Worm (Caenorhabditis elegans) whole organism, late embryonic: ENCODE data around the gene rpi-2.

ENCODE experiments used
- C08G9.2 ChIP-seq: sonication (generic microtip); optimal IDR thresholded peaks from 2 replicates; lab custom pipeline; 2016; ENCODE audit warnings: mild to moderate bottlenecking, missing genetic modification characterization, moderate library complexity, missing compliant biosample characterization
- F13H6.1 ChIP-seq: sonication (generic microtip); optimal IDR thresholded peaks from 2 replicates; lab custom pipeline; 2016; ENCODE audit warnings: missing genetic modification characterization, missing compliant biosample characterization
- T23F11.4 ChIP-seq: fragments of 200-800 bp; sonication (Bioruptor generic); optimal IDR thresholded peaks from 2 replicates; lab custom pipeline; 2018; ENCODE audit warnings: mild to moderate bottlenecking, missing genetic modification characterization, missing compliant biosample characterization
- Y22D7AL.16 ChIP-seq: sonication (generic microtip); optimal IDR thresholded peaks from 2 replicates; lab custom pipeline; 2016; ENCODE audit warnings: missing genetic modification characterization, missing compliant biosample characterization
- ahr-1 ChIP-seq: sonication (generic microtip); optimal IDR thresholded peaks from 2 replicates; lab custom pipeline; 2016; ENCODE audit warnings: missing genetic modification characterization, missing compliant biosample characterization
- ama-1 ChIP-seq: fragments of 150-350 bp; optimal IDR thresholded peaks from 2 replicates; lab custom pipeline; 2014
- ceh-14 ChIP-seq: sonication (generic microtip); optimal IDR thresholded peaks from 2 replicates; lab custom pipeline; 2016; ENCODE audit warnings: missing genotype, missing genetic modification characterization, missing compliant biosample characterization
- ceh-18 ChIP-seq: sonication (generic microtip); optimal IDR thresholded peaks from 2 replicates; lab custom pipeline; 2016; ENCODE audit warnings: missing genetic modification characterization, missing compliant biosample characterization
- ceh-30 ChIP-seq: fragments of 150-350 bp; optimal IDR thresholded peaks from 2 replicates; lab custom pipeline; 2014; ENCODE audit warnings: missing biosample characterization, missing genetic modification characterization
- ceh-31 ChIP-seq: sonication (generic microtip); optimal IDR thresholded peaks from 2 replicates; lab custom pipeline; 2016; ENCODE audit warnings: missing genetic modification characterization, missing compliant biosample characterization
- ceh-34 ChIP-seq: sonication (generic microtip); optimal IDR thresholded peaks from 2 replicates; lab custom pipeline; 2016; ENCODE audit warnings: mild to moderate bottlenecking, missing genetic modification characterization, missing compliant biosample characterization
- ceh-48 ChIP-seq: sonication (generic microtip); optimal IDR thresholded peaks from 2 replicates; lab custom pipeline; 2016; ENCODE audit warnings: missing genetic modification characterization, inconsistent platforms, missing compliant biosample characterization
- ceh-6 ChIP-seq: fragments of 200-800 bp; sonication (Bioruptor generic); optimal IDR thresholded peaks from 2 replicates; lab custom pipeline; 2018; ENCODE audit warnings: mild to moderate bottlenecking, missing genetic modification characterization, missing compliant biosample characterization
- che-1 ChIP-seq: sonication (generic microtip); optimal IDR thresholded peaks from 2 replicates; lab custom pipeline; 2016; ENCODE audit warnings: mild to moderate bottlenecking, missing genetic modification characterization, missing compliant biosample characterization
- elt-2 ChIP-seq: sonication (generic microtip); optimal IDR thresholded peaks from 2 replicates; lab custom pipeline; 2016; ENCODE audit warnings: missing genetic modification reagents, missing genetic modification characterization, missing compliant biosample characterization
- elt-4 ChIP-seq: sonication (generic microtip); optimal IDR thresholded peaks from 2 replicates; lab custom pipeline; 2016; ENCODE audit warnings: missing genetic modification characterization, missing compliant biosample characterization
- fkh-10 ChIP-seq: fragments of 150-350 bp; optimal IDR thresholded peaks from 2 replicates; lab custom pipeline; 2014; ENCODE audit warnings: missing biosample characterization, missing genetic modification reagents, missing genetic modification characterization
- gmeb-2 ChIP-seq: sonication (generic microtip); optimal IDR thresholded peaks from 2 replicates; lab custom pipeline; 2016; ENCODE audit warnings: missing genetic modification characterization, inconsistent platforms, missing compliant biosample characterization
- madf-2 ChIP-seq: sonication (generic microtip); optimal IDR thresholded peaks from 2 replicates; lab custom pipeline; 2017; ENCODE audit warnings: missing genetic modification characterization, missing compliant biosample characterization
- nfya-1 ChIP-seq: sonication (generic microtip); optimal IDR thresholded peaks from 2 replicates; lab custom pipeline; 2017; ENCODE audit warnings: missing genetic modification characterization, mild to moderate bottlenecking, missing compliant biosample characterization, antibody characterized with exemption, moderate library complexity
- nhr-11 ChIP-seq: fragments of 150-350 bp; optimal IDR thresholded peaks from 2 replicates; lab custom pipeline; 2014; ENCODE audit warnings: missing biosample characterization, missing genetic modification characterization
- nhr-232 ChIP-seq: sonication (generic microtip); optimal IDR thresholded peaks from 2 replicates; lab custom pipeline; 2016; ENCODE audit warnings: missing genetic modification characterization, missing compliant biosample characterization
- pat-9 ChIP-seq: fragments of 200-800 bp; sonication (Bioruptor generic); optimal IDR thresholded peaks from 2 replicates; lab custom pipeline; 2018; ENCODE audit warnings: mild to moderate bottlenecking, missing genetic modification characterization, moderate library complexity, missing compliant biosample characterization
- pax-1 ChIP-seq: fragments of 150-350 bp; optimal IDR thresholded peaks from 2 replicates; lab custom pipeline; 2014; ENCODE audit warnings: missing biosample characterization, missing genetic modification characterization
- pqm-1 ChIP-seq: sonication (generic microtip); optimal IDR thresholded peaks from 2 replicates; lab custom pipeline; 2016; ENCODE audit warnings: missing genetic modification characterization, missing compliant biosample characterization
- pros-1 ChIP-seq: fragments of 150-350 bp; optimal IDR thresholded peaks from 2 replicates; lab custom pipeline; 2014; ENCODE audit warnings: missing biosample characterization, missing genetic modification reagents, missing genetic modification characterization
- ref-2 ChIP-seq: sonication (generic microtip); optimal IDR thresholded peaks from 2 replicates; lab custom pipeline; 2016; ENCODE audit warnings: missing genetic modification characterization, missing compliant biosample characterization
- sdc-2 ChIP-seq: sonication (generic microtip); optimal IDR thresholded peaks from 2 replicates; lab custom pipeline; 2016; ENCODE audit warnings: missing genotype, missing genetic modification characterization, missing compliant biosample characterization
- sox-2 ChIP-seq: fragments of 200-800 bp; sonication (Bioruptor generic); IDR thresholded peaks from 2 replicates; pipeline ENCODE4 v1.3.6; 2022; ENCODE audit warnings: missing genetic modification reagents, missing genetic modification characterization, missing compliant biosample characterization
- syd-9 ChIP-seq: sonication (generic microtip); optimal IDR thresholded peaks from 2 replicates; lab custom pipeline; 2016; ENCODE audit warnings: mild to moderate bottlenecking, missing genetic modification characterization, moderate library complexity, missing compliant biosample characterization
- tbx-2 ChIP-seq: sonication (generic microtip); optimal IDR thresholded peaks from 2 replicates; lab custom pipeline; 2016; ENCODE audit warnings: missing genetic modification characterization, missing compliant biosample characterization
- tbx-7 ChIP-seq: sonication (generic microtip); optimal IDR thresholded peaks from 2 replicates; lab custom pipeline; 2016; ENCODE audit warnings: missing genotype, missing genetic modification characterization, missing compliant biosample characterization
- unc-3 ChIP-seq, 2 experiments: fragments of 200-800 bp in 1 of 2; sonication (Bioruptor generic) in 1 of 2; sonication (generic microtip) in 1 of 2; conservative IDR thresholded peaks in 1 of 2; optimal IDR thresholded peaks in 1 of 2; 2 replicates each; pipeline versions ENCODE4 v1.3.6 to Lab custom; 2016 to 2022; ENCODE audit warnings: missing compliant biosample characterization in 2 of 2, missing genetic modification characterization in 2 of 2, missing genetic modification reagents in 1 of 2
- unc-42 ChIP-seq: sonication (generic microtip); optimal IDR thresholded peaks from 2 replicates; lab custom pipeline; 2016; ENCODE audit warnings: missing genotype, missing genetic modification characterization, missing compliant biosample characterization
- unc-55 ChIP-seq: sonication (generic microtip); optimal IDR thresholded peaks from 2 replicates; lab custom pipeline; 2017; ENCODE audit warnings: missing biosample characterization, missing genetic modification reagents, missing genetic modification characterization
- unc-86 ChIP-seq: sonication (generic microtip); optimal IDR thresholded peaks from 2 replicates; lab custom pipeline; 2016; ENCODE audit warnings: missing genetic modification characterization, missing compliant biosample characterization
- zip-5 ChIP-seq: sonication (generic microtip); optimal IDR thresholded peaks from 2 replicates; lab custom pipeline; 2016; ENCODE audit warnings: missing genetic modification characterization, missing compliant biosample characterization

Gene rpi-2

DNA sequence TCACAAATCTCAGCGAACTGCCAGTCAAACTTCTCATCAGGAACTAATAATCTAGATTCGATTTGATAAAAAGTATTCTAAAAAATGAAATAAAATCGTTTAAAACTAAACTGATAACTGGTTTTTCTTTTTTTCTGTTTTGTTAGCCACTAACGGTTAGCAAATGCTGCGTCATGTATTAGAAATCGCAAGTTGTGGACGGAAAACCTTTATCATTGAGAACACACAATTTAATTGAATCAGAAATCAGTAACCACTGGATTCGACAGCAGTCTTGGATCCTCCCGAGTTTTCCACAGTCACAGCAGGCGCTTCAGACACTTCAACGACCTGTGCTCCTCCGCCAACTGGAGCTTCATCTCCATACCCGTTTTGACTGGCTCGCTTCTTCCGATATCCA is 11.9 kb downstream of the rpi-2 start:
- TF ChIP-seq zip-5 (tag; lab: Kevin White, UChicago) (no peak), madf-2 (tag; lab: Kevin White, UChicago) (no peak), ceh-34 (tag; lab: Kevin White, UChicago) (no peak), pros-1 (tag; lab: Kevin White, UChicago) (no peak), pat-9 (tag; lab: Kevin White, UChicago) (no peak), fkh-10 (GFP tag; lab: Kevin White, UChicago) (no peak), nhr-232 (tag; lab: Kevin White, UChicago) (no peak), tbx-7 (tag; lab: Kevin White, UChicago) (no peak), syd-9 (tag; lab: Kevin White, UChicago) (no peak), T23F11.4 (GFP tag; lab: Kevin White, UChicago) (no peak), unc-55 (no peak), ahr-1 (tag; lab: Kevin White, UChicago) (no peak), ceh-30 (tag; lab: Kevin White, UChicago) (no peak), Y22D7AL.16 (tag; lab: Kevin White, UChicago) (no peak), sox-2 (GFP tag; lab: Robert Waterston, UW) (no peak), tbx-2 (tag; lab: Kevin White, UChicago) (no peak), C08G9.2 (tag; lab: Kevin White, UChicago) (no peak), unc-86 (tag; lab: Kevin White, UChicago) (no peak), ama-1 (no peak), pax-1 (tag; lab: Kevin White, UChicago) (no peak)

- no peak for TF ChIP-seq tbx-2 (tag; lab: Kevin White, UChicago)
- TF ChIP-seq elt-4 (tag; lab: Kevin White, UChicago): no peak
- no peak for TF ChIP-seq unc-55
- no peak for TF ChIP-seq syd-9 (tag; lab: Kevin White, UChicago)
- TF ChIP-seq ref-2 (tag; lab: Kevin White, UChicago): no peak
- TF ChIP-seq F13H6.1: no peak
- no peak for TF ChIP-seq che-1 (tag; lab: Kevin White, UChicago)
Measured at ce11 chrIV:1724283-1724682, 13.2 kb downstream of the rpi-2 start, which contains the start of gene epic-3. Gene epic-3, minus strand, starts transcription at chrIV:1724383.

- no peak for TF ChIP-seq C08G9.2 (tag; lab: Kevin White, UChicago)
- no peak for TF ChIP-seq ceh-14 (tag; lab: Kevin White, UChicago)
- TF ChIP-seq T23F11.4 (GFP tag; lab: Kevin White, UChicago): no peak
- no peak for TF ChIP-seq ama-1
- no peak for TF ChIP-seq unc-3 (GFP tag; conservative IDR thresholded peaks at IDR 0.05; lab: Robert Waterston, UW)
- TF ChIP-seq unc-3 (tag; optimal IDR thresholded peaks at IDR 0.05; lab: Kevin White, UChicago): no peak
- TF ChIP-seq ceh-48 (tag; lab: Kevin White, UChicago): no peak
- TF ChIP-seq ceh-6 (GFP tag; lab: Kevin White, UChicago): no peak
- TF ChIP-seq nhr-11 (tag; lab: Kevin White, UChicago): no peak
- TF ChIP-seq zip-5 (tag; lab: Kevin White, UChicago): no peak
Measured at ce11 chrIV:1725888-1726287, 14.8 kb downstream of the rpi-2 start, which contains the start of gene K08D12.8. Gene K08D12.8, plus strand, starts transcription at chrIV:1726188.

DNA sequence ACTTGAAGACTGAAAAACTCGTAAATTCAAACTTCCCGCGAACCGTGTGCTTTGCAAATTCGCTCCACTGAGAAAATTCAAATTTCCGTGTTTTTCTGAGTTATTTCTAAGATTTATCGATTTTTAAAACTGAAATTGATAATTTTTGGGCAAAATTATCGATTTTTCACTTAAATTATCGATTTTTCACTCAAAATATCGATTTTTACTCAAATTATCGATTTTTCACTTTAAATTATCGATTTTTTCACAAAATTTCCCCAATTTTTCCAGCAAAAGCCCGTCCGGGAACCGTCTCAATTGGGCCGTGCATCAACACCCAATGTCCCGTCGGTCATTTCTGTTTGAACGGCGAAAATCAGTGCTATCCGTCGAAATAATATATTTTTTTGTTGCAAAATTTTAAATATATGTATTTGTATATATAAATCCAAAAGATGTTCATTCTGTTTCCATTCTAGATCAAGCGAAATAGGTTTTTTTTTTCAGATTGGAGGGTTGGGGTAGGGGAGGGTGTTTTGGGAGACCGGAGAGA is 16.5 kb downstream of the rpi-2 start:
- TF ChIP-seq ceh-48 (tag; lab: Kevin White, UChicago) (peak; percentile 76), fkh-10 (GFP tag; lab: Kevin White, UChicago) (no peak)

DNA sequence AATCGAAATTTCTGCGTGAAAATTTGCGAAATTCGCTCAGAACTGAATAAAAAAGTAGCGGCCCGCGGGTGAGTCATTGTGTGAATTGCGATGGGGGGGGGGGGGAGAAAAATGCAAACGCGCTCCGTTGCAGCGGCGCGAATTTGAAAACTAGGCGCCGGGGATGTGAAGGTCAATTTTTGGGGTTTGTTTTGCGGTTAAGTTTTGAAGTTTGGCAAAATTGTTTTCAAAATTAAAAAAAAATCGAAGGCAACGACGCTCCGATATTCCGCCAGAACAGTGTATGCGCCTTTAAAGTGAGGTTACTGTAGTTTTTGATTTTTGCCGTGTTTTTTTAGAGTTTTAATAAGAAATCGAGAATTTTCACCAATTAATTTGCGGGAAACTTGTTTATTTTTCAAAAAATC is 27.3 kb downstream of the rpi-2 start:
- TF ChIP-seq ceh-31 (tag; lab: Kevin White, UChicago) (peak; percentile 38), tbx-2 (tag; lab: Kevin White, UChicago) (peak; percentile 21), elt-2 (tag; lab: Kevin White, UChicago) (peak; percentile 7), ceh-6 (GFP tag; lab: Kevin White, UChicago) (no peak), che-1 (tag; lab: Kevin White, UChicago) (peak; percentile 38), madf-2 (tag; lab: Kevin White, UChicago) (peak; percentile 5), nfya-1 (peak; percentile 9), unc-42 (tag; lab: Kevin White, UChicago) (peak; percentile 10), ceh-14 (tag; lab: Kevin White, UChicago) (no peak), sdc-2 (tag; lab: Kevin White, UChicago) (no peak), unc-86 (tag; lab: Kevin White, UChicago) (peak; percentile 9), gmeb-2 (tag; lab: Kevin White, UChicago) (no peak), ceh-18 (tag; lab: Kevin White, UChicago) (peak; percentile 29), pqm-1 (tag; lab: Kevin White, UChicago) (no peak), unc-55 (no peak)
